Worm (Caenorhabditis elegans) whole organism, L1 larva: ENCODE data around the gene nhr-116.

Source experiments
- efl-1 ChIP-seq, 4 experiments: fragments of 150-350 bp; optimal IDR thresholded peaks in 3 of 4; peaks in 1 of 4; 1 replicate in 1 of 4; 2 replicates in 3 of 4; lab custom pipeline; 2014; ENCODE audit warnings: missing biosample characterization in 2 of 4, missing genetic modification characterization in 2 of 4, missing genetic modification reagents in 2 of 4
- egl-27 ChIP-seq, 2 experiments: fragments of 150-350 bp in 1 of 2; sonication (generic microtip); optimal IDR thresholded peaks; 3 replicates each; lab custom pipeline; 2017 to 2018; ENCODE audit warnings: missing biosample characterization in 2 of 2, missing genetic modification characterization in 2 of 2, missing genetic modification reagents in 2 of 2
- elt-3 ChIP-seq, 6 experiments: fragments of 150-350 bp in 1 of 6; sonication (generic microtip); optimal IDR thresholded peaks; 2 replicates each; lab custom pipeline; 2017 to 2018; ENCODE audit warnings: missing biosample characterization in 6 of 6, missing genetic modification characterization in 6 of 6, inconsistent platforms in 1 of 6
- lin-35 ChIP-seq, 2 experiments: fragments of 150-350 bp; optimal IDR thresholded peaks; 2 replicates each; lab custom pipeline; 2014; ENCODE audit warnings: missing biosample characterization in 2 of 2, missing genetic modification characterization in 2 of 2, missing genetic modification reagents in 2 of 2
- nhr-20 ChIP-seq: sonication (generic microtip); optimal IDR thresholded peaks from 2 replicates; lab custom pipeline; 2016; ENCODE audit warnings: mild to moderate bottlenecking, missing genetic modification characterization, missing compliant biosample characterization
- nhr-28 ChIP-seq: fragments of 150-350 bp; optimal IDR thresholded peaks from 2 replicates; lab custom pipeline; 2014; ENCODE audit warnings: missing biosample characterization, missing genetic modification characterization
- nhr-77 ChIP-seq: fragments of 150-350 bp; optimal IDR thresholded peaks from 2 replicates; lab custom pipeline; 2014; ENCODE audit warnings: missing biosample characterization, missing genetic modification characterization
- snpc-4 ChIP-seq: fragments of 150-350 bp; optimal IDR thresholded peaks from 2 replicates; lab custom pipeline; 2014; ENCODE audit warnings: missing biosample characterization, missing genetic modification characterization
- unc-62 ChIP-seq: fragments of 150-350 bp; optimal IDR thresholded peaks from 2 replicates; lab custom pipeline; 2014; ENCODE audit warnings: missing biosample characterization, missing genetic modification reagents, missing genetic modification characterization
- ztf-11 ChIP-seq, 2 experiments: sonication (generic microtip); optimal IDR thresholded peaks; 2 replicates each; lab custom pipeline; 2016 to 2017; ENCODE audit warnings: missing genetic modification characterization in 2 of 2, missing biosample characterization in 1 of 2, missing compliant biosample characterization in 1 of 2
- ztf-4 ChIP-seq: fragments of 150-350 bp; optimal IDR thresholded peaks from 2 replicates; lab custom pipeline; 2014; ENCODE audit warnings: missing biosample characterization, missing genetic modification characterization

DNA sequence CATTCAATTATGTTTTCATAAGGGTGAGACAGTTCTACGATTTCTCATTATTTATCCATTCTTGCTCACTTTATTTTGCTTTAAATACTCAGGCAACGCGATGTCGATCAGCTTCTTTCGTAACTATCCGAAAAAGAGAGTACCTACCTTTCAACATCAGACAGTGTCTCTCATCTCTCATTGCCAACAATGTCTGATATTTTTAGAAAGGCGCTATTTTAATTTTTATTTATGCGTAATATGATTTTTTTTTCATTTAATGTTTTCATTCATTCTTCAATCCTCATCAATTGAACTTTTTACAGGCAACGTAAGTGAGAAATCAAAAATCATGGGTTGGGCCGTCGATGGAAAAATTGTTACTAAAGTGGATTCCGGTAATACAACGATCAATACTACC, 27.3 kb upstream of the nhr-116 start, which contains the start of gene F09C6.13:
- TF ChIP-seq unc-62 (no peak), ztf-4 (tag; lab: Kevin White, UChicago) (no peak), efl-1 (optimal IDR thresholded peaks at IDR 0.05; lab: Kevin White, UChicago) (no peak), efl-1 (GFP tag; optimal IDR thresholded peaks at IDR 0.05 in 1 of 2; lab: Kevin White, UChicago) (no peak), lin-35 (GFP tag; optimal IDR thresholded peaks at IDR 0.05; lab: Kevin White, UChicago) (no peak), snpc-4 (tag; lab: Kevin White, UChicago) (no peak), nhr-28 (tag; lab: Kevin White, UChicago) (no peak), egl-27 (tag; optimal IDR thresholded peaks at IDR 0.05; lab: Kevin White, UChicago) (no peak), elt-3 (tag; optimal IDR thresholded peaks at IDR 0.05; lab: Kevin White, UChicago) (no peak), ztf-11 (tag; optimal IDR thresholded peaks at IDR 0.05; lab: Kevin White, UChicago) (no peak), nhr-20 (tag; lab: Kevin White, UChicago) (no peak), nhr-77 (tag; lab: Kevin White, UChicago) (no peak)
